Worm (Caenorhabditis elegans) whole organism, late embryonic: Measurements from ENCODE around the gene Y94A7B.11.

Experiments used
- C08G9.2 ChIP-seq: sonication (generic microtip); optimal IDR thresholded peaks from 2 replicates; lab custom pipeline; 2016; ENCODE audit warnings: mild to moderate bottlenecking, missing genetic modification characterization, moderate library complexity, missing compliant biosample characterization
- F13H6.1 ChIP-seq: sonication (generic microtip); optimal IDR thresholded peaks from 2 replicates; lab custom pipeline; 2016; ENCODE audit warnings: missing genetic modification characterization, missing compliant biosample characterization
- K02D7.2 ChIP-seq: sonication (generic microtip); optimal IDR thresholded peaks from 2 replicates; lab custom pipeline; 2017; ENCODE audit warnings: mild to moderate bottlenecking, missing genetic modification characterization, missing compliant biosample characterization
- ceh-14 ChIP-seq: sonication (generic microtip); optimal IDR thresholded peaks from 2 replicates; lab custom pipeline; 2016; ENCODE audit warnings: missing genotype, missing genetic modification characterization, missing compliant biosample characterization
- ceh-18 ChIP-seq: sonication (generic microtip); optimal IDR thresholded peaks from 2 replicates; lab custom pipeline; 2016; ENCODE audit warnings: missing genetic modification characterization, missing compliant biosample characterization
- ceh-19 ChIP-seq: fragments of 200-800 bp; sonication (Bioruptor generic); optimal IDR thresholded peaks from 2 replicates; lab custom pipeline; 2018; ENCODE audit warnings: mild to moderate bottlenecking, missing genetic modification characterization, missing compliant biosample characterization
- ceh-2 ChIP-seq: sonication (generic microtip); optimal IDR thresholded peaks from 2 replicates; lab custom pipeline; 2016; ENCODE audit warnings: missing genotype, missing genetic modification characterization, missing compliant biosample characterization
- ceh-22 ChIP-seq: sonication (generic microtip); optimal IDR thresholded peaks from 2 replicates; lab custom pipeline; 2017; ENCODE audit warnings: missing biosample characterization, missing genetic modification characterization
- ceh-24 ChIP-seq: sonication (generic microtip); optimal IDR thresholded peaks from 2 replicates; lab custom pipeline; 2016; ENCODE audit warnings: mild to moderate bottlenecking, missing genetic modification characterization, missing compliant biosample characterization
- ceh-30 ChIP-seq: fragments of 150-350 bp; optimal IDR thresholded peaks from 2 replicates; lab custom pipeline; 2014; ENCODE audit warnings: missing biosample characterization, missing genetic modification characterization
- ceh-34 ChIP-seq: sonication (generic microtip); optimal IDR thresholded peaks from 2 replicates; lab custom pipeline; 2016; ENCODE audit warnings: mild to moderate bottlenecking, missing genetic modification characterization, missing compliant biosample characterization
- ceh-45 ChIP-seq: fragments of 200-800 bp; sonication (Bioruptor generic); IDR thresholded peaks from 2 replicates; pipeline ENCODE4 v1.3.6; 2022; ENCODE audit warnings: missing genetic modification reagents, missing genetic modification characterization, missing compliant biosample characterization
- ceh-48 ChIP-seq: sonication (generic microtip); optimal IDR thresholded peaks from 2 replicates; lab custom pipeline; 2016; ENCODE audit warnings: missing genetic modification characterization, inconsistent platforms, missing compliant biosample characterization
- ceh-6 ChIP-seq: fragments of 200-800 bp; sonication (Bioruptor generic); optimal IDR thresholded peaks from 2 replicates; lab custom pipeline; 2018; ENCODE audit warnings: mild to moderate bottlenecking, missing genetic modification characterization, missing compliant biosample characterization
- ceh-9 ChIP-seq: sonication (generic microtip); optimal IDR thresholded peaks from 2 replicates; lab custom pipeline; 2016; ENCODE audit warnings: mild to moderate bottlenecking, missing genetic modification characterization, inconsistent platforms, missing compliant biosample characterization
- dmd-4 ChIP-seq: sonication (generic microtip); optimal IDR thresholded peaks from 2 replicates; lab custom pipeline; 2016; ENCODE audit warnings: borderline replicate concordance, missing genetic modification characterization, missing compliant biosample characterization
- dve-1 ChIP-seq: sonication (generic microtip); optimal IDR thresholded peaks from 2 replicates; lab custom pipeline; 2017; ENCODE audit warnings: antibody characterized with exemption, mild to moderate bottlenecking, missing genetic modification characterization, missing compliant biosample characterization
- elt-2 ChIP-seq: sonication (generic microtip); optimal IDR thresholded peaks from 2 replicates; lab custom pipeline; 2016; ENCODE audit warnings: missing genetic modification reagents, missing genetic modification characterization, missing compliant biosample characterization
- fax-1 ChIP-seq: sonication (generic microtip); optimal IDR thresholded peaks from 2 replicates; lab custom pipeline; 2016; ENCODE audit warnings: missing genotype, missing genetic modification characterization, missing compliant biosample characterization
- gmeb-2 ChIP-seq: sonication (generic microtip); optimal IDR thresholded peaks from 2 replicates; lab custom pipeline; 2016; ENCODE audit warnings: missing genetic modification characterization, inconsistent platforms, missing compliant biosample characterization
- hlh-15 ChIP-seq: sonication (generic microtip); optimal IDR thresholded peaks from 2 replicates; lab custom pipeline; 2016; ENCODE audit warnings: missing genetic modification characterization, missing compliant biosample characterization
- hlh-30 ChIP-seq: sonication (generic microtip); optimal IDR thresholded peaks from 2 replicates; lab custom pipeline; 2017; ENCODE audit warnings: antibody characterized with exemption, missing genetic modification characterization, missing compliant biosample characterization; ENCODE audit not compliant: insufficient read depth
- hlh-8 ChIP-seq: sonication (generic microtip); optimal IDR thresholded peaks from 2 replicates; lab custom pipeline; 2016; ENCODE audit warnings: missing genotype, missing genetic modification characterization, missing compliant biosample characterization
- lim-6 ChIP-seq: sonication (generic microtip); optimal IDR thresholded peaks from 2 replicates; lab custom pipeline; 2016; ENCODE audit warnings: missing genetic modification characterization, missing compliant biosample characterization
- madf-2 ChIP-seq: sonication (generic microtip); optimal IDR thresholded peaks from 2 replicates; lab custom pipeline; 2017; ENCODE audit warnings: missing genetic modification characterization, missing compliant biosample characterization
- mec-3 ChIP-seq: sonication (generic microtip); optimal IDR thresholded peaks from 2 replicates; lab custom pipeline; 2016; ENCODE audit warnings: borderline replicate concordance, missing genetic modification characterization, missing compliant biosample characterization
- nfya-1 ChIP-seq: sonication (generic microtip); optimal IDR thresholded peaks from 2 replicates; lab custom pipeline; 2017; ENCODE audit warnings: missing genetic modification characterization, mild to moderate bottlenecking, missing compliant biosample characterization, antibody characterized with exemption, moderate library complexity
- npax-4 ChIP-seq: sonication (generic microtip); optimal IDR thresholded peaks from 2 replicates; lab custom pipeline; 2016; ENCODE audit warnings: missing genetic modification characterization, missing compliant biosample characterization
- odd-2 ChIP-seq: sonication (generic microtip); optimal IDR thresholded peaks from 2 replicates; lab custom pipeline; 2017; ENCODE audit warnings: antibody characterized with exemption, mild to moderate bottlenecking, missing genetic modification characterization, missing compliant biosample characterization
- pax-1 ChIP-seq: fragments of 150-350 bp; optimal IDR thresholded peaks from 2 replicates; lab custom pipeline; 2014; ENCODE audit warnings: missing biosample characterization, missing genetic modification characterization
- pha-2 ChIP-seq: sonication (generic microtip); optimal IDR thresholded peaks from 2 replicates; lab custom pipeline; 2017; ENCODE audit warnings: mild to moderate bottlenecking, missing genetic modification characterization, missing compliant biosample characterization
- pha-4 ChIP-seq: fragments of 150-350 bp; optimal IDR thresholded peaks from 2 replicates; lab custom pipeline; 2018; ENCODE audit warnings: missing biosample characterization, missing genetic modification reagents, missing genetic modification characterization
- pqm-1 ChIP-seq: sonication (generic microtip); optimal IDR thresholded peaks from 2 replicates; lab custom pipeline; 2016; ENCODE audit warnings: missing genetic modification characterization, missing compliant biosample characterization
- pros-1 ChIP-seq: fragments of 150-350 bp; optimal IDR thresholded peaks from 2 replicates; lab custom pipeline; 2014; ENCODE audit warnings: missing biosample characterization, missing genetic modification reagents, missing genetic modification characterization
- rnt-1 ChIP-seq: sonication (generic microtip); optimal IDR thresholded peaks from 2 replicates; lab custom pipeline; 2016; ENCODE audit warnings: missing genetic modification characterization, missing compliant biosample characterization
- sox-2 ChIP-seq: fragments of 200-800 bp; sonication (Bioruptor generic); IDR thresholded peaks from 2 replicates; pipeline ENCODE4 v1.3.6; 2022; ENCODE audit warnings: missing genetic modification reagents, missing genetic modification characterization, missing compliant biosample characterization
- sox-4 ChIP-seq: sonication (generic microtip); optimal IDR thresholded peaks from 2 replicates; lab custom pipeline; 2017; ENCODE audit warnings: mild to moderate bottlenecking, missing genetic modification characterization, inconsistent platforms, missing compliant biosample characterization
- tbx-2 ChIP-seq: sonication (generic microtip); optimal IDR thresholded peaks from 2 replicates; lab custom pipeline; 2016; ENCODE audit warnings: missing genetic modification characterization, missing compliant biosample characterization
- unc-3 ChIP-seq, 2 experiments: fragments of 200-800 bp in 1 of 2; sonication (Bioruptor generic) in 1 of 2; sonication (generic microtip) in 1 of 2; conservative IDR thresholded peaks in 1 of 2; optimal IDR thresholded peaks in 1 of 2; 2 replicates each; pipeline versions ENCODE4 v1.3.6 to Lab custom; 2016 to 2022; ENCODE audit warnings: missing compliant biosample characterization in 2 of 2, missing genetic modification characterization in 2 of 2, missing genetic modification reagents in 1 of 2
- unc-86 ChIP-seq: sonication (generic microtip); optimal IDR thresholded peaks from 2 replicates; lab custom pipeline; 2016; ENCODE audit warnings: missing genetic modification characterization, missing compliant biosample characterization

The Y94A7B.11 gene

DNA sequence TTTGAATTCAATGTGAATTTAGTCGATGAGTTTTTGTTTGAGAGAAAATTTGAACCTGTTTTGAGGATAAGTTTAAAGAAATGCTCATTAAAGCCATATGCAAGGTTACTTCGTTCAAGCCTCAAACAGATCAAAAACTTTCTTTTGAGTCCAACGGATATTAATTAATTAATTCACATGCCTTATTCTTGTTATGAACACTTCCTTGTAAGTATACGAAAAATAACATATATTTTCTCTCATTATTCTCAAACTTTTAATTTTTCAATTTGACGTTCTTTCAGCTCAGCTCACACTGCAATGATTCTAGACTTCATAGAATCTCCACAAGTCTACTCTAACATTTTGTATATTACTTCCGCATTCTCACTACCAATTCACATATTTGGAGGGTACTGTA lies 25.9 kb upstream of the Y94A7B.11 start, which contains the start of gene srh-304:
Gene srh-304, plus strand, starts transcription at position 301 of the 400 bp plus-strand sequence.
- no peak for TF ChIP-seq ceh-22 (tag; lab: Kevin White, UChicago)
- no peak for TF ChIP-seq pqm-1 (tag; lab: Kevin White, UChicago)
- no peak for TF ChIP-seq ceh-9 (tag; lab: Kevin White, UChicago)
- TF ChIP-seq elt-2 (tag; lab: Kevin White, UChicago) = no peak
- no peak for TF ChIP-seq dmd-4 (tag; lab: Kevin White, UChicago)
- no peak for TF ChIP-seq sox-4 (tag; lab: Kevin White, UChicago)
- TF ChIP-seq pha-2 = no peak
- TF ChIP-seq ceh-14 = no peak
- TF ChIP-seq pros-1 (tag; lab: Kevin White, UChicago) = no peak
- no peak for TF ChIP-seq C08G9.2
- TF ChIP-seq, all 69 proteins: peak for 0

DNA sequence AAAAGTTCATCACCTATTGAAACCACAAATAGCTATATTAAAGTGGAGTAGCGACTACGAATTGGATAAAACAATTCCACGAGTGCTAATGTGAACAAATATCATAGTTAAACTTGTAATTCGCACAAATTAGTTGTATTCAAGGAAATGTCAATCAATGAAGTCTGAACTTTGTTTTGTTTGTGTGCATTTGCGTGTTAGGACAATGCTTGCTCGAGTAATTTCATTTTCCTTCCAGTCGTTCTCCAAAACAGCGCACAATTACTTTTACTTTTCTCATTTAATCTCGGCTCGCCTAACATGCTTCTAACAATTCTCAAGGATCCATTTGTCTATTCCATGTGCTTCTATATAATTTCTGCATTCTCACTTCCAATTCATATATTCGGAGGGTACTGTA lies 22.2 kb upstream of the Y94A7B.11 start, which contains the start of gene srh-301:
Gene srh-301, plus strand, starts transcription at position 301 of the 400 bp plus-strand sequence.
- TF ChIP-seq pax-1 (tag; lab: Kevin White, UChicago) (no peak), pha-4 (tag; lab: Kevin White, UChicago) (no peak), lim-6 (tag; lab: Kevin White, UChicago) (no peak), ceh-2 (tag; lab: Kevin White, UChicago) (no peak), dmd-4 (tag; lab: Kevin White, UChicago) (no peak), ceh-34 (tag; lab: Kevin White, UChicago) (no peak), gmeb-2 (no peak), nfya-1 (tag; lab: Kevin White, UChicago) (no peak), unc-3 (GFP tag; conservative IDR thresholded peaks at IDR 0.05; lab: Robert Waterston, UW) (no peak), unc-3 (tag; optimal IDR thresholded peaks at IDR 0.05; lab: Kevin White, UChicago) (no peak), pqm-1 (tag; lab: Kevin White, UChicago) (no peak), C08G9.2 (no peak), ceh-6 (GFP tag; lab: Kevin White, UChicago) (no peak), ceh-30 (no peak), hlh-15 (tag; lab: Kevin White, UChicago) (no peak), ceh-18 (tag; lab: Kevin White, UChicago) (no peak), sox-4 (tag; lab: Kevin White, UChicago) (no peak), ceh-24 (no peak), rnt-1 (tag; lab: Kevin White, UChicago) (no peak)

DNA sequence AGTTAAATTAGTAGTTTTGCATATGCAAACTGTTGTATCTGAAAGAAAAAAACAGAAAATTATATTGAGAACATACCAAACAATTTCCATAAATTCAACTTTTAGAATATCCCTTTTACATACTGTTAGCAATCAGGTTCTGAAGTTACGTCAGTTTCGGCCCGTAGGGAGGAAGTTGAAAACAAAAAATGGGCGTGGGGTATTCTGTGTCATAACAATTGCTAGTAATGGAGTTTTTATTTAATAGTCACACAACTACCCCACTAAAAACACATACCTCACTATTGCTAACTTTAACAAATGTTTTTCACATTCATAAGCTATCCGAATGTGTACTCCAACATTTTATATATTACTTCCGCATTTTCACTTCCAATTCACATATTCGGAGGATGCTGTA lies 19.4 kb upstream of the Y94A7B.11 start, which contains the start of gene srh-300:
Gene srh-300, plus strand, starts transcription at position 301 of the 400 bp plus-strand sequence.
- no peak for TF ChIP-seq ceh-24
- no peak for TF ChIP-seq tbx-2 (tag; lab: Kevin White, UChicago)
- no peak for TF ChIP-seq ceh-19 (GFP tag; lab: Kevin White, UChicago)
- no peak for TF ChIP-seq fax-1 (tag; lab: Kevin White, UChicago)
- TF ChIP-seq ceh-45 (GFP tag; lab: Robert Waterston, UW) = no peak
- no peak for TF ChIP-seq ceh-18 (tag; lab: Kevin White, UChicago)
- no peak for TF ChIP-seq ceh-6 (GFP tag; lab: Kevin White, UChicago)
- no peak for TF ChIP-seq hlh-8 (tag; lab: Kevin White, UChicago)
- TF ChIP-seq hlh-30 (tag; lab: Kevin White, UChicago) = no peak
- no peak for TF ChIP-seq unc-3 (GFP tag; conservative IDR thresholded peaks at IDR 0.05; lab: Robert Waterston, UW)
- no peak for TF ChIP-seq unc-3 (tag; optimal IDR thresholded peaks at IDR 0.05; lab: Kevin White, UChicago)
- TF ChIP-seq ceh-14 = no peak
- TF ChIP-seq K02D7.2 (tag; lab: Kevin White, UChicago) = no peak
- no peak for TF ChIP-seq pqm-1 (tag; lab: Kevin White, UChicago)
- no peak for TF ChIP-seq ceh-9 (tag; lab: Kevin White, UChicago)
- TF ChIP-seq mec-3 (tag; lab: Kevin White, UChicago) = no peak
- no peak for TF ChIP-seq dve-1 (tag; lab: Kevin White, UChicago)
- TF ChIP-seq C08G9.2 = no peak

DNA sequence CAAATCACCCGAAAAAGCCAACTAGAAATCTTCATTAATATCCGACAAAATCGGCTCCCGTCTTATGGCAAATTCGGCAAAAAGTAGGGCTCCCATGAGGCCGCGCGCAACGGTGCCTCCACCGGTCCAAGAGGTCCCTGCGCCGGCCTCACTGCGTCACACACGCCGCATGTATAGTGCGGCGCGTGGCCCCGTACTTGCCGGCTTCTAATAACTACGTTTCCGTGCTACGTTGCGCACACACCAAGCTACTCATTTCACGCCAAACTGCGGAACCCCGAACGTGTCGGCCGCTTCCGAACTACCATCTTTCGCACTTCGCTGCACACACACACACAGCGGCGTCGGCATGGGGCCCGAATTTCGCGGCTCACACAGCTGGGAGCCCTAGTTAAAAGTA lies 17.3 kb upstream of the Y94A7B.11 start:
- TF ChIP-seq nfya-1 (tag; lab: Kevin White, UChicago) (no peak), ceh-6 (GFP tag; lab: Kevin White, UChicago) (no peak), elt-2 (tag; lab: Kevin White, UChicago) (no peak), madf-2 (tag; lab: Kevin White, UChicago) (no peak), pros-1 (tag; lab: Kevin White, UChicago) (no peak), ceh-24 (no peak), unc-86 (tag; lab: Kevin White, UChicago) (no peak), sox-2 (GFP tag; lab: Robert Waterston, UW) (no peak), gmeb-2 (no peak), lim-6 (tag; lab: Kevin White, UChicago) (no peak), pax-1 (tag; lab: Kevin White, UChicago) (no peak), ceh-9 (tag; lab: Kevin White, UChicago) (no peak), F13H6.1 (tag; lab: Kevin White, UChicago) (no peak), ceh-48 (tag; lab: Kevin White, UChicago) (no peak), npax-4 (tag; lab: Kevin White, UChicago) (no peak), odd-2 (no peak)
